Fruit fly (Drosophila melanogaster): ENCODE results near the gene dsx.

Gene dsx

DNA sequence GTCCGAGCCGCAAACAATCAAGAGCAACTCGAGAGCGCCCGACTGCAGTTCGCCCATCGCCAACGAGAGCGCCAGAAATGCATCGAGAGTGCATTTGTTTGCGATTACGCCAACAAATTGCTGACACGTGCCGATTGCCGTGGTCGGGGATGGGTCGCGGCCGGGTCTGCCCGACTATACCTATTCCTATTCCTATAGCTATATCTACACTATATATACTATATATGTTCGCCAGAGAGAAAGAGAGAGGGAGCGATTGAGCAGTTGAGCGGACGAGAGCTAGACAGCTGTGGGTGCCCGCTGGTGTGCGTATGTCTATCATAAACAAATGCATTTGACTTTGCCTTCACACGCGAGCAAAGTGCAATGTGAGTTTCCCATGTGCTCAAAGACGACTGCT, 19.9 kb downstream of the dsx start:
- no peak for TF ChIP-seq psq (optimal IDR thresholded peaks at IDR 0.05)
- TF ChIP-seq Sin3A (optimal IDR thresholded peaks at IDR 0.05) = no peak
- no peak for TF ChIP-seq Myc (optimal IDR thresholded peaks at IDR 0.05)
- no peak for TF ChIP-seq ttk (optimal IDR thresholded peaks at IDR 0.05)
- TF ChIP-seq insv (optimal IDR thresholded peaks at IDR 0.05) = no peak
- TF ChIP-seq h (optimal IDR thresholded peaks at IDR 0.05) = no peak

dm6 chr3R:7944699-7945349, 22.4 kb downstream of the dsx start:
- TF ChIP-seq h (optimal IDR thresholded peaks at IDR 0.05) (no peak), insv (optimal IDR thresholded peaks at IDR 0.05) (no peak), Myc (optimal IDR thresholded peaks at IDR 0.05) (no peak), ttk (optimal IDR thresholded peaks at IDR 0.05) (no peak), Sin3A (optimal IDR thresholded peaks at IDR 0.05) (no peak), psq (optimal IDR thresholded peaks at IDR 0.05) (no peak)

- TF ChIP-seq insv (optimal IDR thresholded peaks at IDR 0.05) (no peak), psq (optimal IDR thresholded peaks at IDR 0.05) (no peak)
Observed at dm6 chr3R:7936786-7937363, 30.3 kb downstream of the dsx start.

DNA sequence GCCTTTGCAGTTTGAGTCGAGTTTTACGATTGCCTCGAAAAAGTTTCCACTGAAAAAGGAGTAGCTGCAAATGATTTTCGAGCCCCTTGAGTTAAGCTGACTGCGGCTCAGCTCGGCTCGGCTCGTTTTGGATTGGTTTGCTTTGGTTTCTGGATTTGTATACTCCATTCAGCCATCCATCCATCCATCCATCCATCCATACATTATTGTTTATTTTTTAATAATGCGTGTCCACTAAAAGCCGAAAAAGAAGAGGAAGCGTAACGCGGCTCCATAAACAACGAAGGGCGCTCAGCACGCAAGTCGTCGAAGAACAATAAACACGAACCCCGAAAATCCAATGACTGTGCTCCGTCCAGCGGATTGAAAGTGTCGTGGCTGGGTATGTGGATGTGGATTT, 40.9 kb downstream of the dsx start:
- no peak for TF ChIP-seq insv (optimal IDR thresholded peaks at IDR 0.05)
- TF ChIP-seq h (optimal IDR thresholded peaks at IDR 0.05) = no peak
- no peak for TF ChIP-seq Sin3A (optimal IDR thresholded peaks at IDR 0.05)
- no peak for TF ChIP-seq ttk (optimal IDR thresholded peaks at IDR 0.05)
- TF ChIP-seq Myc (optimal IDR thresholded peaks at IDR 0.05) = no peak
- TF ChIP-seq psq (optimal IDR thresholded peaks at IDR 0.05) = no peak

DNA sequence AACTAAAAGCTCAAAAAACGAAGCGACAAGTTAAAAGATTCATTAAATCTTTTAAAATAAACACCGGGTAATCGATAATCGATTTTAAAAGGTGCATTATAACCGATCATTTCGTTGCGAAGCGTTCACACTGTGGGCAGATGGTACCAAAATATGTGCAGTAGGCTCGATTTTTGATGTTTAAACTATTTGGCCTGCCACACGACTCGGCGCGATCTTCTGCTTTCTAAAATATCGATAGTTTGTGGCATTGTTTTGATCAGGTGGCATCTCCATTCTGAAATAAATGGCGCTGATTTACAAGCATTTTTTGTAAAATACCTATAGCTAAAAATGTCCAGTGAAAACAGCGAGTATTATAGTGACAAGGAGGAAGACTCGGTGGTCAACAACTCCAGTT, 47.0 kb downstream of the dsx start, which contains the start of the genes CG10445 and lds:
CG10445 (minus strand) TSS at position 104 of the 400 bp plus-strand sequence.
lds (plus strand) TSS at position 236 of the 400 bp plus-strand sequence.
- TF ChIP-seq insv (optimal IDR thresholded peaks at IDR 0.05) = no peak
- TF ChIP-seq ttk (optimal IDR thresholded peaks at IDR 0.05) = no peak
- no peak for TF ChIP-seq psq (optimal IDR thresholded peaks at IDR 0.05)
- no peak for TF ChIP-seq h (optimal IDR thresholded peaks at IDR 0.05)
- TF ChIP-seq Myc (optimal IDR thresholded peaks at IDR 0.05) = no peak
- no peak for TF ChIP-seq Sin3A (optimal IDR thresholded peaks at IDR 0.05)

- TF ChIP-seq ttk (optimal IDR thresholded peaks at IDR 0.05) = no peak
Observed at dm6 chr3R:7913551-7913950, 53.7 kb downstream of the dsx start, which contains the start of gene kipf. Gene kipf, plus strand, starts transcription at chr3R:7913851.

DNA sequence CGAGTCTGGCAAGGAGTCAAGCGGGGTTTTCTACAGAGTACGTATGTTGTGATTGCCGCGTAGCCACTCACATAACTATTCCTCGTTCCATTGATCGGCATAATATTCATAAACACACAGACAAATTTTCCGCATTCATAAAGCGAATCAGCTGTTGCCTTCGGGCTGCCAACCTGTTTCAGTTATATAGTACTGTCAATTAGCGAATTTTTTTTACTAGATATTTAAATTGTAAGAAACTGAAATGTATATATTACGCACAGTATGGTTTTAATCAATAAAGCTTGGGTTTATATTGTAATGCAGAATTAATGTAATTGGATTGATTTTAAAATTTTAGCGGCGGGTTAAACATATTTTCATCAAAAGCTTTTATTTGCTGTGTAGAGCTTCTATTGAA, 54.1 kb downstream of the dsx start, which contains the start of gene Rfk:
Rfk (minus strand) TSS at position 152 of the 400 bp plus-strand sequence.
- no peak for TF ChIP-seq Sin3A (optimal IDR thresholded peaks at IDR 0.05)
- TF ChIP-seq ttk (optimal IDR thresholded peaks at IDR 0.05) = no peak
- no peak for TF ChIP-seq Myc (optimal IDR thresholded peaks at IDR 0.05)
- TF ChIP-seq insv (optimal IDR thresholded peaks at IDR 0.05) = no peak
- no peak for TF ChIP-seq h (optimal IDR thresholded peaks at IDR 0.05)
- TF ChIP-seq psq (optimal IDR thresholded peaks at IDR 0.05) = no peak

dm6 chr3R:7911482-7911881, 55.7 kb downstream of the dsx start, which contains the start of gene Prat:
Gene Prat, minus strand, starts transcription at chr3R:7911779.
- TF ChIP-seq ttk (optimal IDR thresholded peaks at IDR 0.05) (no peak), psq (optimal IDR thresholded peaks at IDR 0.05) (no peak), Myc (optimal IDR thresholded peaks at IDR 0.05) (no peak), Sin3A (optimal IDR thresholded peaks at IDR 0.05) (no peak)

- TF ChIP-seq Sin3A (optimal IDR thresholded peaks at IDR 0.05) = peak; percentile 57
- TF ChIP-seq psq (optimal IDR thresholded peaks at IDR 0.05) = no peak
- TF ChIP-seq insv (optimal IDR thresholded peaks at IDR 0.05) = no peak
- TF ChIP-seq h (optimal IDR thresholded peaks at IDR 0.05) = no peak
- no peak for TF ChIP-seq ttk (optimal IDR thresholded peaks at IDR 0.05)
Observed at dm6 chr3R:7907311-7907710, 59.9 kb downstream of the dsx start, which contains the start of the genes Taf7 and EMC1. Gene Taf7, plus strand, starts transcription at chr3R:7907333. Gene EMC1, minus strand, starts transcription at chr3R:7907363.

DNA sequence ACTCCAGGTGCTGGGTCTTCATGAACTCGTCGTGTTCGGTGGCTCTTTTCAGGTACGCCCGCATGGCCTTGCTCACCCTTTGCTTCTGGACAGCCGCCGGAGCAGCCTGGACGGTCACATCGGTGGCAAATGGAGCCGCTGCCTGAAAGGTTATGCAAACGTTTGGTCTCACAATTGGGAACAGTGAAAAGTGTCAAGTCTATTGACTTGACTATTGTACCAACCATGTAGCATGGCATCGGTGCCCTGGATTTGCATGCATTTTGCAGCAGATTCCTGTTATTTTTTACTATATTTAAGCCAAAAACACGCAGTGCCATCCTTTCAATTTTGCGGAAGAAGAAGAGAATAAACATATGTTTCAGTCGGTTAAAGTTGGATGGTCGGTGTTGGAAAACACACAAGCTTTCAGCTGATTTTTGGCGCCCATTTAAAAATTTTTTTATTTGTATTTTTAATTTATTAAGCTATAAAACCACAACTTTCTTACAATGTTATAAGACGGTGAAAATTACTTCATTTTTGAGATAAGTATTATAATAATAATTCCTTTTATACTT, 64.8 kb downstream of the dsx start, which contains the start of gene mRpS9:
mRpS9 (minus strand) TSS at position 355 of the 560 bp plus-strand sequence.
- TF ChIP-seq ttk (optimal IDR thresholded peaks at IDR 0.05) (no peak), psq (optimal IDR thresholded peaks at IDR 0.05) (no peak), Myc (optimal IDR thresholded peaks at IDR 0.05) (no peak), insv (optimal IDR thresholded peaks at IDR 0.05) (no peak), Sin3A (optimal IDR thresholded peaks at IDR 0.05) (no peak)

DNA sequence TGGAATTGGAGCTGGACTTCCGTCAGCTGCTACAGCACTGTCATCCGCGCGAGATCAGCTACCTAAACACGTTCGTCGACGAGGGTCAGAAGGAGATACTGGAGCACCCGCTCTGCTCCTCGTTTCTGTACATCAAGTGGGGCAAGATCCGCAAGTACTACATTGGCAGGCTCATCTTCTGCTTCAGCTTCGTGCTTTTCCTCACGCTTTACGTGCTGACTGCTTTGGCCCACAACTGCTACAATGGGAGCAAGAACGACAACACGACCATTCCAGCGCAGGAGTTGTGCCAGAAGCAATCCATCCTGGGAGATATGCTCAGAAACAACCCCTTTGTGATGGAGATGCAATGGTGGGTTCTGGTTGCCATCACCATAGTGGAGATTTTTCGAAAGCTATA, 67.9 kb downstream of the dsx start:
- TF ChIP-seq Sin3A (optimal IDR thresholded peaks at IDR 0.05) = no peak
- TF ChIP-seq psq (optimal IDR thresholded peaks at IDR 0.05) = no peak
- TF ChIP-seq Myc (optimal IDR thresholded peaks at IDR 0.05) = no peak
- TF ChIP-seq ttk (optimal IDR thresholded peaks at IDR 0.05) = no peak

DNA sequence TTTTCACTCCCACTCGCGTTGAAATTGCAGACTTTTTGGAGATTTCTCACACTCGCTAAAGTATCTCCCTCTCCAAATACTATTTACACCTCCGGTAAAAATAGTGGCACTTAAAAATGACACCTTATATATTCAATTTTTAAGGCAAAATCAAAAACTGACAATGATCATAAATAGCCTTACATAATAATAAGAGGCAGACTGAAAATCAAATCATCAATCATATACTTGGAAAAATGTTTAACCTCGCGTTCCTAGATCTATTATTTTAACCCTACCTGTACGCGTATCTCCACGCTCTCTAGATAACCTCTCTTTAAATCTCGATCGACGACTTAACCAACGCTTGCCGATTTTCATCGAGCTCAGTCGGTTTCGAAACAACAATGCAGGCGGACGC, 71.8 kb downstream of the dsx start:
- no peak for TF ChIP-seq psq (optimal IDR thresholded peaks at IDR 0.05)
- no peak for TF ChIP-seq Myc (optimal IDR thresholded peaks at IDR 0.05)
- TF ChIP-seq ttk (optimal IDR thresholded peaks at IDR 0.05) = no peak
- TF ChIP-seq h (optimal IDR thresholded peaks at IDR 0.05) = no peak
- no peak for TF ChIP-seq insv (optimal IDR thresholded peaks at IDR 0.05)

DNA sequence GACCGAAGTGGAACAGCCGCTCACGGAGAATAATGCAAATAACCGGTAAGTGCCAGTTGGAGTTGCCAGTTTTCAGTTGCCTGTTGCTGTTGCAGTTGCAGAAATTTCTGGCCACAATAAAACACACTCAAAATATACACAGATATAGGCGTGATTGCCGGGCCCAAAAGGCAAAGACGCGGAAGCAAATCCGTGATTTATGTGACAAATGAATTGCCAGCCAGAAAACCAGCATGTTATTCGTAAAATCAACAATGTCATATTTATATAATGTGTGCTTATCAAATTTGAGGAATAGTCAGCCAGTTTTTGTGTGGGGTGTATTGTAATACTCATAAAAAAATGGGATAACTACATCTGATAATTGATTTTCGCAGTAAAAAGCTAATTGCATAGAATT, 72.6 kb downstream of the dsx start:
- no peak for TF ChIP-seq h (optimal IDR thresholded peaks at IDR 0.05)
- no peak for TF ChIP-seq insv (optimal IDR thresholded peaks at IDR 0.05)
- no peak for TF ChIP-seq Sin3A (optimal IDR thresholded peaks at IDR 0.05)
- no peak for TF ChIP-seq Myc (optimal IDR thresholded peaks at IDR 0.05)
- no peak for TF ChIP-seq psq (optimal IDR thresholded peaks at IDR 0.05)
- TF ChIP-seq ttk (optimal IDR thresholded peaks at IDR 0.05) = no peak
